Worm (Caenorhabditis elegans) whole organism, mixed stage, embryonic: Measurements from ENCODE around the gene srt-22.
"Not testable (repeated sequence)": the region's sequence is repeated elsewhere in the genome, so short reads cannot be mapped to it uniquely, and the experiment has no call there.

ENCODE experiments used
- M03D4.4 ChIP-seq: sonication (generic microtip); optimal IDR thresholded peaks from 2 replicates; lab custom pipeline; 2017; ENCODE audit warnings: mild to moderate bottlenecking, missing genetic modification characterization, missing compliant biosample characterization
- bed-3 ChIP-seq: fragments of 200-800 bp; sonication (Bioruptor generic); optimal IDR thresholded peaks from 3 replicates; lab custom pipeline; 2018; ENCODE audit warnings: mild to moderate bottlenecking, missing genetic modification characterization, moderate library complexity, missing compliant biosample characterization
- blmp-1 ChIP-seq: fragments of 150-350 bp; optimal IDR thresholded peaks from 2 replicates; lab custom pipeline; 2014; ENCODE audit warnings: missing biosample characterization, missing genetic modification characterization
- ceh-39 ChIP-seq: fragments of 150-350 bp; optimal IDR thresholded peaks from 2 replicates; lab custom pipeline; 2014; ENCODE audit warnings: missing biosample characterization, missing genetic modification characterization
- ceh-83 ChIP-seq: fragments of 200-800 bp; sonication (Bioruptor generic); optimal IDR thresholded peaks from 2 replicates; lab custom pipeline; 2018; ENCODE audit warnings: mild to moderate bottlenecking, missing genetic modification characterization, missing compliant biosample characterization
- ces-1 ChIP-seq: fragments of 150-350 bp; optimal IDR thresholded peaks from 2 replicates; lab custom pipeline; 2014; ENCODE audit warnings: missing biosample characterization, missing genetic modification reagents, missing genetic modification characterization
- cnd-1 ChIP-seq: fragments of 200-800 bp; sonication (Bioruptor generic); optimal IDR thresholded peaks from 2 replicates; lab custom pipeline; 2018; ENCODE audit warnings: mild to moderate bottlenecking, missing genetic modification characterization, missing compliant biosample characterization
- drap-1 ChIP-seq: fragments of 200-800 bp; sonication (Bioruptor generic); optimal IDR thresholded peaks from 3 replicates; lab custom pipeline; 2018; ENCODE audit warnings: mild to moderate bottlenecking, missing genetic modification characterization, missing compliant biosample characterization
- elt-1 ChIP-seq: sonication (generic microtip); optimal IDR thresholded peaks from 2 replicates; lab custom pipeline; 2017; ENCODE audit warnings: missing genetic modification characterization, mild to moderate bottlenecking, missing compliant biosample characterization, antibody characterized with exemption, moderate library complexity, borderline replicate concordance; ENCODE audit not compliant: insufficient read depth
- elt-3 ChIP-seq: fragments of 150-350 bp; optimal IDR thresholded peaks from 2 replicates; lab custom pipeline; 2014; ENCODE audit warnings: missing biosample characterization, missing genetic modification characterization
- ham-2 ChIP-seq: fragments of 200-800 bp; sonication (Bioruptor generic); optimal IDR thresholded peaks from 2 replicates; lab custom pipeline; 2018; ENCODE audit warnings: mild to moderate bottlenecking, missing genetic modification characterization, missing compliant biosample characterization
- hlh-1 ChIP-seq: fragments of 150-350 bp; optimal IDR thresholded peaks from 2 replicates; lab custom pipeline; 2014; ENCODE audit warnings: missing biosample characterization, missing genetic modification reagents, missing genetic modification characterization
- lin-13 ChIP-seq: fragments of 150-350 bp; optimal IDR thresholded peaks from 2 replicates; lab custom pipeline; 2014; ENCODE audit warnings: missing biosample characterization, missing genetic modification characterization
- lin-32 ChIP-seq: fragments of 200-800 bp; sonication (Bioruptor generic); optimal IDR thresholded peaks from 2 replicates; lab custom pipeline; 2018; ENCODE audit warnings: mild to moderate bottlenecking, missing genetic modification characterization, missing compliant biosample characterization
- lsy-2 ChIP-seq: fragments of 150-350 bp; optimal IDR thresholded peaks from 2 replicates; lab custom pipeline; 2014; ENCODE audit warnings: missing biosample characterization, missing genetic modification characterization
- mab-5 ChIP-seq: fragments of 150-350 bp; optimal IDR thresholded peaks from 2 replicates; lab custom pipeline; 2014; ENCODE audit warnings: missing biosample characterization, missing genetic modification characterization
- mep-1 ChIP-seq: fragments of 150-350 bp; optimal IDR thresholded peaks from 2 replicates; lab custom pipeline; 2017; ENCODE audit warnings: missing biosample characterization, missing genetic modification reagents, missing genetic modification characterization, inconsistent platforms
- mls-2 ChIP-seq: sonication (generic microtip); optimal IDR thresholded peaks from 2 replicates; lab custom pipeline; 2016; ENCODE audit warnings: mild to moderate bottlenecking, missing genetic modification characterization, moderate library complexity, missing compliant biosample characterization
- nhr-2 ChIP-seq: fragments of 150-350 bp; optimal IDR thresholded peaks from 2 replicates; lab custom pipeline; 2014; ENCODE audit warnings: missing biosample characterization, missing genetic modification characterization
- nhr-237 ChIP-seq: fragments of 150-350 bp; optimal IDR thresholded peaks from 2 replicates; lab custom pipeline; 2014; ENCODE audit warnings: missing biosample characterization, missing genetic modification characterization
- nhr-28 ChIP-seq: fragments of 150-350 bp; optimal IDR thresholded peaks from 2 replicates; lab custom pipeline; 2014; ENCODE audit warnings: missing biosample characterization, missing genetic modification characterization
- nhr-76 ChIP-seq: sonication (generic microtip); optimal IDR thresholded peaks from 2 replicates; lab custom pipeline; 2017; ENCODE audit warnings: missing biosample characterization, missing genetic modification characterization
- pha-4 ChIP-seq: fragments of 150-350 bp; optimal IDR thresholded peaks from 2 replicates; lab custom pipeline; 2018; ENCODE audit warnings: missing biosample characterization, missing genetic modification reagents, missing genetic modification characterization
- snpc-4 ChIP-seq: fragments of 150-350 bp; optimal IDR thresholded peaks from 2 replicates; lab custom pipeline; 2014; ENCODE audit warnings: missing biosample characterization, missing genetic modification characterization
- unc-120 ChIP-seq: sonication (generic microtip); optimal IDR thresholded peaks from 2 replicates; lab custom pipeline; 2017; ENCODE audit warnings: missing genetic modification characterization, missing compliant biosample characterization; ENCODE audit not compliant: poor library complexity, severe bottlenecking
- unc-39 ChIP-seq: fragments of 150-350 bp; optimal IDR thresholded peaks from 2 replicates; lab custom pipeline; 2014; ENCODE audit warnings: missing biosample characterization, missing genetic modification characterization
- unc-62 ChIP-seq: fragments of 150-350 bp; optimal IDR thresholded peaks from 2 replicates; lab custom pipeline; 2014; ENCODE audit warnings: missing biosample characterization, missing genetic modification reagents, missing genetic modification characterization
- zip-8 ChIP-seq: fragments of 150-350 bp; optimal IDR thresholded peaks from 2 replicates; lab custom pipeline; 2014; ENCODE audit warnings: missing biosample characterization, missing genetic modification characterization

The srt-22 gene

ce11 chrV:15332851-15333250 lies 17.1 kb upstream of the srt-22 start, which contains the start of gene srw-113:
TSS of gene srw-113 (plus strand) at chrV:15333151.
- TF ChIP-seq blmp-1, result no peak
- TF ChIP-seq drap-1, result no peak
- no peak for TF ChIP-seq nhr-76 (tag; lab: Kevin White, UChicago)
- TF ChIP-seq nhr-237 (tag; lab: Kevin White, UChicago), result no peak
- TF ChIP-seq M03D4.4 (tag; lab: Kevin White, UChicago), result no peak
- TF ChIP-seq bed-3 (GFP tag; lab: Kevin White, UChicago), result no peak

- TF ChIP-seq elt-3 (tag; lab: Kevin White, UChicago) (no peak), zip-8 (tag; lab: Kevin White, UChicago) (peak; percentile 70), cnd-1 (tag; lab: Kevin White, UChicago) (no peak)
- TF ChIP-seq, all 35 proteins: peak for 1
These were observed 14.6 kb upstream of the srt-22 start, which contains the start of gene srh-295 for ce11 chrV:15330314-15330713. TSS of gene srh-295 (plus strand) at chrV:15330614.

ce11 chrV:15327745-15328447 lies 12.2 kb upstream of the srt-22 start, which contains the start of gene ZK1037.6:
TSS of gene ZK1037.6 (minus strand) at chrV:15327795.
- TF ChIP-seq lsy-2 (tag; lab: Kevin White, UChicago), result no peak
- no peak for TF ChIP-seq ceh-83 (GFP tag; lab: Kevin White, UChicago)
- no peak for TF ChIP-seq mep-1 (tag; lab: Kevin White, UChicago)
- no peak for TF ChIP-seq elt-1 (tag; lab: Kevin White, UChicago)
- TF ChIP-seq lin-13 (tag; lab: Kevin White, UChicago), result no peak
- TF ChIP-seq pha-4 (tag; lab: Kevin White, UChicago), result no peak
- TF ChIP-seq drap-1, result no peak
- TF ChIP-seq ceh-39, result no peak
- no peak for TF ChIP-seq lin-32 (GFP tag; lab: Kevin White, UChicago)
- no peak for TF ChIP-seq ces-1 (GFP tag; lab: Kevin White, UChicago)

- TF ChIP-seq blmp-1, result no peak
- TF ChIP-seq hlh-1 (tag; lab: Kevin White, UChicago), result no peak
- no peak for TF ChIP-seq mls-2 (tag; lab: Kevin White, UChicago)
- TF ChIP-seq ceh-39, result no peak
These were observed 7.7 kb upstream of the srt-22 start for ce11 chrV:15323417-15323816.

- TF ChIP-seq nhr-76, mab-5, elt-1 (tag; lab: Kevin White, UChicago): not testable (repeated sequence)
- TF ChIP-seq, all 35 proteins: peak for 0; not testable (repeated sequence) for 35
These were observed 6.9 kb upstream of the srt-22 start, which contains the start of gene nhr-247 for ce11 chrV:15322653-15323052. TSS of gene nhr-247 (plus strand) at chrV:15322982.

ce11 chrV:15318638-15319037 lies 2.9 kb upstream of the srt-22 start, which contains the start of gene nhr-291:
TSS of gene nhr-291 (plus strand) at chrV:15318961.
- no peak for TF ChIP-seq ceh-39
- TF ChIP-seq ham-2, result no peak
- TF ChIP-seq snpc-4 (tag; lab: Kevin White, UChicago), result no peak
- TF ChIP-seq nhr-237 (tag; lab: Kevin White, UChicago), result no peak
- TF ChIP-seq bed-3 (GFP tag; lab: Kevin White, UChicago), result no peak
- no peak for TF ChIP-seq pha-4 (tag; lab: Kevin White, UChicago)
- no peak for TF ChIP-seq hlh-1 (tag; lab: Kevin White, UChicago)
- no peak for TF ChIP-seq drap-1
- TF ChIP-seq ces-1 (GFP tag; lab: Kevin White, UChicago), result no peak
- no peak for TF ChIP-seq unc-62 (GFP tag; lab: Kevin White, UChicago)
- no peak for TF ChIP-seq mls-2 (tag; lab: Kevin White, UChicago)
- no peak for TF ChIP-seq lin-32 (GFP tag; lab: Kevin White, UChicago)
- TF ChIP-seq nhr-28 (tag; lab: Kevin White, UChicago), result no peak
- no peak for TF ChIP-seq blmp-1
- TF ChIP-seq elt-3 (tag; lab: Kevin White, UChicago), result no peak
- no peak for TF ChIP-seq mep-1 (tag; lab: Kevin White, UChicago)
- TF ChIP-seq unc-120, result no peak
- TF ChIP-seq unc-39 (tag; lab: Kevin White, UChicago), result no peak
- no peak for TF ChIP-seq nhr-2 (tag; lab: Kevin White, UChicago)
